Fruit fly (Drosophila melanogaster) whole organism, embryonic: ENCODE measurements around the gene Ser7.

ENCODE experiments used
- Ada2b ChIP-seq: fragments of 200-800 bp; sonication (Bioruptor generic); IDR thresholded peaks from 2 replicates; pipeline ENCODE4 v1.3.6; 2022; ENCODE audit warnings: missing biosample characterization, missing genetic modification characterization
- Atf3 ChIP-seq: fragments of 200-800 bp; sonication (Bioruptor generic); optimal IDR thresholded peaks from 3 replicates; lab custom pipeline; 2016; ENCODE audit warnings: missing biosample characterization, missing genetic modification characterization
- CG10209 ChIP-seq: fragments of 200-800 bp; sonication (Bioruptor generic); optimal IDR thresholded peaks from 3 replicates; lab custom pipeline; 2017; ENCODE audit warnings: missing biosample characterization, mild to moderate bottlenecking, missing genetic modification characterization, missing genetic modification reagents
- CG1024 ChIP-seq: fragments of 200-800 bp; sonication (Bioruptor generic); IDR thresholded peaks from 2 replicates; pipeline ENCODE4 v1.3.6; 2022; ENCODE audit warnings: missing biosample characterization, missing genetic modification characterization
- CG10366 ChIP-seq: fragments of 200-800 bp; sonication (Bioruptor generic); IDR thresholded peaks from 2 replicates; pipeline ENCODE4 v1.3.6; 2022; ENCODE audit warnings: missing biosample characterization, missing genetic modification characterization
- CG11696 ChIP-seq: fragments of 200-800 bp; sonication (Bioruptor generic); IDR thresholded peaks from 2 replicates; pipeline ENCODE4 v1.3.6; 2022; ENCODE audit warnings: missing biosample characterization, missing genetic modification characterization
- CG14050 ChIP-seq: fragments of 200-800 bp; sonication (Bioruptor generic); IDR thresholded peaks from 3 replicates; pipeline ENCODE4 v1.3.6; 2022; ENCODE audit warnings: missing biosample characterization, missing genetic modification characterization
- CG14860 ChIP-seq: fragments of 200-800 bp; sonication (Bioruptor generic); IDR thresholded peaks from 3 replicates; pipeline ENCODE4 v1.3.6; 2022; ENCODE audit warnings: missing biosample characterization, missing genetic modification characterization; ENCODE audit not compliant: partially characterized antibody
- CG15011 ChIP-seq: fragments of 200-800 bp; sonication (Bioruptor generic); optimal IDR thresholded peaks from 3 replicates; lab custom pipeline; 2018; ENCODE audit warnings: missing biosample characterization, mild to moderate bottlenecking, missing genetic modification characterization
- CG1529 ChIP-seq: fragments of 200-800 bp; sonication (Bioruptor generic); optimal IDR thresholded peaks from 3 replicates; lab custom pipeline; 2018; ENCODE audit warnings: missing biosample characterization, missing genetic modification characterization
- CG1603 ChIP-seq: fragments of 200-800 bp; sonication (Bioruptor generic); optimal IDR thresholded peaks from 2 replicates; lab custom pipeline; 2019; ENCODE audit warnings: missing biosample characterization, mild to moderate bottlenecking, missing genetic modification characterization, moderate library complexity
- CG17186 ChIP-seq: fragments of 200-800 bp; sonication (Bioruptor generic); optimal IDR thresholded peaks from 3 replicates; lab custom pipeline; 2017; ENCODE audit warnings: missing biosample characterization, missing genetic modification reagents, missing genetic modification characterization
- CG17612 ChIP-seq: fragments of 200-800 bp; sonication (Bioruptor generic); IDR thresholded peaks from 2 replicates; pipeline ENCODE4 v1.3.6; 2022; ENCODE audit warnings: missing biosample characterization, missing genetic modification characterization
- CG17829 ChIP-seq: fragments of 200-800 bp; optimal IDR thresholded peaks from 2 replicates; lab custom pipeline; 2019; ENCODE audit warnings: missing biosample characterization, mild to moderate bottlenecking, missing genetic modification characterization, moderate library complexity
- CG1832 ChIP-seq: fragments of 200-800 bp; sonication (Bioruptor generic); optimal IDR thresholded peaks from 2 replicates; lab custom pipeline; 2017; ENCODE audit warnings: missing biosample characterization, mild to moderate bottlenecking, missing genetic modification characterization, inconsistent platforms
- CG2116 ChIP-seq: fragments of 200-800 bp; sonication (Bioruptor generic); optimal IDR thresholded peaks from 3 replicates; lab custom pipeline; 2018; ENCODE audit warnings: missing biosample characterization, mild to moderate bottlenecking, missing genetic modification characterization
- CG30403 ChIP-seq: fragments of 200-800 bp; sonication (Bioruptor generic); optimal IDR thresholded peaks from 3 replicates; lab custom pipeline; 2016; ENCODE audit warnings: missing biosample characterization, missing genetic modification characterization
- CG31388 ChIP-seq: fragments of 200-800 bp; sonication (Bioruptor generic); optimal IDR thresholded peaks from 2 replicates; lab custom pipeline; 2016; ENCODE audit warnings: missing biosample characterization, missing genetic modification characterization
- CG31441 ChIP-seq: fragments of 200-800 bp; sonication (Bioruptor generic); IDR thresholded peaks from 2 replicates; pipeline ENCODE4 v1.3.6; 2022; ENCODE audit warnings: missing biosample characterization, missing genetic modification characterization
- CG6175 ChIP-seq: fragments of 200-800 bp; sonication (Bioruptor generic); IDR thresholded peaks from 3 replicates; pipeline ENCODE4 v1.3.6; 2022; ENCODE audit warnings: missing biosample characterization, missing genetic modification characterization
- CG6689 ChIP-seq: fragments of 200-800 bp; sonication (Bioruptor generic); IDR thresholded peaks from 2 replicates; pipeline ENCODE4 v1.3.6; 2022; ENCODE audit warnings: missing biosample characterization, missing genetic modification characterization
- CG6813 ChIP-seq: fragments of 200-800 bp; sonication (Bioruptor generic); optimal IDR thresholded peaks from 2 replicates; lab custom pipeline; 2017; ENCODE audit warnings: missing biosample characterization, missing genetic modification characterization, mild to moderate bottlenecking, moderate library complexity, missing genetic modification reagents
- CG7556 ChIP-seq: fragments of 200-800 bp; sonication (Bioruptor generic); optimal IDR thresholded peaks from 2 replicates; lab custom pipeline; 2017; ENCODE audit warnings: missing biosample characterization, mild to moderate bottlenecking, missing genetic modification characterization
- CG7987 ChIP-seq: fragments of 200-800 bp; sonication (Bioruptor generic); optimal IDR thresholded peaks from 2 replicates; lab custom pipeline; 2018; ENCODE audit warnings: missing biosample characterization, mild to moderate bottlenecking, missing genetic modification characterization, moderate library complexity
- CTCF ChIP-seq: fragments of 200-800 bp; sonication (Bioruptor generic); optimal IDR thresholded peaks from 2 replicates; lab custom pipeline; 2017; ENCODE audit warnings: missing biosample characterization, mild to moderate bottlenecking, missing genetic modification characterization, moderate library complexity
- Deaf1 ChIP-seq: fragments of 200-800 bp; optimal IDR thresholded peaks from 3 replicates; lab custom pipeline; 2019; ENCODE audit warnings: missing biosample characterization, mild to moderate bottlenecking, missing genetic modification characterization, moderate library complexity
- Dfd ChIP-seq, 2 experiments: fragments of >200 bp; optimal IDR thresholded peaks; 2 replicates each; lab custom pipeline; 2017; ENCODE audit warnings: missing biosample characterization in 2 of 2, missing genetic modification characterization in 2 of 2
- Dip2 ChIP-seq: fragments of 200-800 bp; sonication (Bioruptor generic); IDR thresholded peaks from 2 replicates; pipeline ENCODE4 v1.3.6; 2022; ENCODE audit warnings: missing biosample characterization, missing genetic modification characterization
- HmgD ChIP-seq: fragments of 200-800 bp; sonication (Bioruptor generic); optimal IDR thresholded peaks from 3 replicates; lab custom pipeline; 2016; ENCODE audit warnings: missing biosample characterization, missing genetic modification characterization
- Hr51 ChIP-seq, 2 experiments: fragments of 200-800 bp; sonication (Bioruptor generic); optimal IDR thresholded peaks; 2 replicates in 1 of 2; 3 replicates in 1 of 2; lab custom pipeline; 2016 to 2018; ENCODE audit warnings: missing biosample characterization in 2 of 2, missing genetic modification characterization in 2 of 2, mild to moderate bottlenecking in 1 of 2, moderate library complexity in 1 of 2
- Max ChIP-seq: fragments of 200-800 bp; sonication (Bioruptor generic); optimal IDR thresholded peaks from 2 replicates; lab custom pipeline; 2016; ENCODE audit warnings: missing biosample characterization, mild to moderate bottlenecking, missing genetic modification characterization
- Six4 ChIP-seq: fragments of 200-800 bp; sonication (Bioruptor generic); optimal IDR thresholded peaks from 2 replicates; lab custom pipeline; 2016; ENCODE audit warnings: missing biosample characterization, missing genetic modification characterization
- Ssrp ChIP-seq: fragments of 200-800 bp; sonication (Bioruptor generic); optimal IDR thresholded peaks from 2 replicates; lab custom pipeline; 2018; ENCODE audit warnings: missing biosample characterization, mild to moderate bottlenecking, missing genetic modification characterization, moderate library complexity
- Xrp1 ChIP-seq: fragments of 200-800 bp; sonication (Bioruptor generic); IDR thresholded peaks from 2 replicates; pipeline ENCODE4 v1.3.6; 2022; ENCODE audit warnings: missing biosample characterization, missing genetic modification characterization
- abd-A ChIP-seq: fragments of 200-800 bp; sonication (Bioruptor generic); optimal IDR thresholded peaks from 3 replicates; lab custom pipeline; 2019; ENCODE audit warnings: missing biosample characterization, mild to moderate bottlenecking, missing genetic modification characterization, moderate library complexity
- az2 ChIP-seq: fragments of 200-800 bp; sonication (Bioruptor generic); optimal IDR thresholded peaks from 3 replicates; lab custom pipeline; 2016; ENCODE audit warnings: missing biosample characterization, missing genetic modification characterization
- bsh ChIP-seq, 2 experiments: fragments of 200-800 bp; sonication (Bioruptor generic); optimal IDR thresholded peaks; 2 replicates each; lab custom pipeline; 2017 to 2018; ENCODE audit warnings: mild to moderate bottlenecking in 2 of 2, missing biosample characterization in 2 of 2, missing genetic modification characterization in 2 of 2, moderate library complexity in 1 of 2
- cato ChIP-seq: fragments of 200-800 bp; sonication (Bioruptor generic); optimal IDR thresholded peaks from 2 replicates; lab custom pipeline; 2016; ENCODE audit warnings: missing biosample characterization, missing genetic modification characterization, borderline replicate concordance
- ci ChIP-seq: fragments of 200-800 bp; sonication (Bioruptor generic); IDR thresholded peaks from 3 replicates; pipeline ENCODE4 v1.3.6; 2022; ENCODE audit warnings: missing biosample characterization, missing genetic modification characterization
- croc ChIP-seq: fragments of 200-800 bp; sonication (Bioruptor generic); conservative IDR thresholded peaks from 3 replicates; pipeline ENCODE4 v1.3.6; 2022; ENCODE audit warnings: missing biosample characterization, missing genetic modification characterization
- disco-r ChIP-seq: fragments of 200-800 bp; sonication (Bioruptor generic); optimal IDR thresholded peaks from 2 replicates; lab custom pipeline; 2016; ENCODE audit warnings: missing biosample characterization, missing genetic modification characterization
- dmrt11E ChIP-seq: fragments of 200-800 bp; sonication (Bioruptor generic); optimal IDR thresholded peaks from 3 replicates; lab custom pipeline; 2018; ENCODE audit warnings: missing biosample characterization, mild to moderate bottlenecking, missing genetic modification characterization, moderate library complexity
- emc ChIP-seq: fragments of 200-800 bp; sonication (Bioruptor generic); optimal IDR thresholded peaks from 2 replicates; lab custom pipeline; 2016; ENCODE audit warnings: missing biosample characterization, missing genetic modification characterization
- ewg ChIP-seq: fragments of 200-800 bp; sonication (Bioruptor generic); optimal IDR thresholded peaks from 3 replicates; lab custom pipeline; 2017; ENCODE audit warnings: mild to moderate bottlenecking, missing biosample characterization, missing genetic modification reagents, missing genetic modification characterization
- mirr ChIP-seq: fragments of 200-800 bp; sonication (Bioruptor generic); optimal IDR thresholded peaks from 3 replicates; lab custom pipeline; 2018; ENCODE audit warnings: missing biosample characterization, mild to moderate bottlenecking, missing genetic modification characterization
- nerfin-1 ChIP-seq: fragments of 200-800 bp; sonication (Bioruptor generic); optimal IDR thresholded peaks from 3 replicates; lab custom pipeline; 2019; ENCODE audit warnings: missing biosample characterization, mild to moderate bottlenecking, missing genetic modification characterization, moderate library complexity
- ranshi ChIP-seq: fragments of 200-800 bp; sonication (Bioruptor generic); IDR thresholded peaks from 2 replicates; pipeline ENCODE4 v1.3.6; 2022; ENCODE audit warnings: missing biosample characterization, missing genetic modification characterization
- ssp ChIP-seq: fragments of 200-800 bp; sonication (Bioruptor generic); IDR thresholded peaks from 2 replicates; pipeline ENCODE4 v1.3.6; 2022; ENCODE audit warnings: missing biosample characterization, missing genetic modification characterization
- unpg ChIP-seq: fragments of 200-800 bp; sonication (Bioruptor generic); optimal IDR thresholded peaks from 3 replicates; lab custom pipeline; 2018; ENCODE audit warnings: missing biosample characterization, mild to moderate bottlenecking, missing genetic modification characterization, moderate library complexity
- vnd ChIP-seq: fragments of 200-800 bp; sonication (Bioruptor generic); IDR thresholded peaks from 3 replicates; pipeline ENCODE4 v1.3.6; 2022; ENCODE audit warnings: missing biosample characterization, missing genetic modification characterization; ENCODE audit not compliant: partially characterized antibody
- wek ChIP-seq: fragments of 200-800 bp; sonication (Bioruptor generic); optimal IDR thresholded peaks from 3 replicates; lab custom pipeline; 2018; ENCODE audit warnings: missing biosample characterization, mild to moderate bottlenecking, missing genetic modification characterization, moderate library complexity

The Ser7 gene

DNA sequence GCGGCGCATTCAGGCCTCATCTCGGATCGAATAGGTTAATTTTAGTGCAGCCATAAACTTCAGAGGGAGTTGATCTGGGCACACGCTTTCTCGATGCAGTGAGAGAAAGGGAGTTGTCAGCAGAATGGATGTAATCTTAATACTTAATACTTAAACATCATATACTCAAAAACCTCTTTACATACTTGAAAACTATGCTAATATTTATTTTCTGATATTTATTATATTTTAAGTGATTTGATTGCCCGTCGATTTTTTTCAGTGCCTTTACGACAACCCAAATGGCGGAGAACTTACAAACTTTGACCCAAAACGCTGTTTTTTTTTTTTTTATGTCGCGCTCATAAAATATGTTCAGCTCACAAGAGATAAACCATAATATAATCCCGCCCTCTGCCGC lies 46.7 kb downstream of the Ser7 start (continued):
- TF ChIP-seq CG17612 (no peak), nerfin-1 (tag; lab: Kevin White, UChicago) (peak; percentile 8), CG10209 (no peak), croc (GFP tag; lab: Robert Waterston, UW) (peak; percentile 25; the same call in 1 of the 3 replicates), dmrt11E (tag; lab: Kevin White, UChicago) (no peak), CG11696 (GFP tag; lab: Robert Waterston, UW) (no peak), Dfd (GFP tag; optimal IDR thresholded peaks at IDR 0.05; lab: Kevin White, UChicago) (no peak), Ada2b (peak; percentile 38; the same call in 1 of the 2 replicates), cato (GFP tag; lab: Kevin White, UChicago) (no peak), disco-r (GFP tag; lab: Kevin White, UChicago) (no peak), vnd (GFP tag; lab: Robert Waterston, UW) (no peak), CG30403 (GFP tag; lab: Kevin White, UChicago) (peak; percentile 15), Six4 (GFP tag; lab: Kevin White, UChicago) (no peak), bsh (GFP tag; optimal IDR thresholded peaks at IDR 0.05; lab: Kevin White, UChicago) (peak in 1 of 2 experiments; percentile 56), CG1832 (GFP tag; lab: Kevin White, UChicago) (no peak), az2 (peak; percentile 4), CG15011 (GFP tag; lab: Kevin White, UChicago) (no peak), CG6175 (no peak), CG10366 (GFP tag; lab: Robert Waterston, UW) (0 out of 2 replicates have a peak, but pooled peaks have one; percentile 22), CG7987 (GFP tag; lab: Kevin White, UChicago) (no peak), CG1529 (GFP tag; lab: Kevin White, UChicago) (peak; percentile 11), ewg (GFP tag; lab: Kevin White, UChicago) (peak; percentile 9), CG6689 (GFP tag; lab: Robert Waterston, UW) (peak; percentile 45; the same call in 1 of the 2 replicates), CG14860 (no peak), ci (GFP tag; lab: Robert Waterston, UW) (peak; percentile 70; the same call in 2 of the 3 replicates), CG1603 (peak; percentile 2), ssp (GFP tag; lab: Robert Waterston, UW) (peak; percentile 34; the same call in 1 of the 2 replicates), HmgD (no peak), CG17186 (GFP tag; lab: Kevin White, UChicago) (no peak), CG6813 (no peak), unpg (GFP tag; lab: Kevin White, UChicago) (peak; percentile 48), CG2116 (no peak), mirr (no peak), Ssrp (tag; lab: Kevin White, UChicago) (no peak), Max (GFP tag; lab: Kevin White, UChicago) (no peak), Deaf1 (tag; lab: Kevin White, UChicago) (no peak), CG7556 (GFP tag; lab: Kevin White, UChicago) (no peak), emc (GFP tag; lab: Kevin White, UChicago) (no peak), wek (no peak), Dip2 (GFP tag; lab: Robert Waterston, UW) (no peak), CG14050 (GFP tag; lab: Robert Waterston, UW) (no peak), CG1024 (GFP tag; lab: Robert Waterston, UW) (0 out of 2 replicates have a peak, but pooled peaks have one; percentile 22), abd-A (tag; lab: Kevin White, UChicago) (no peak), Hr51 (GFP tag; optimal IDR thresholded peaks at IDR 0.05; lab: Kevin White, UChicago) (peak in 1 of 2 experiments; percentile 27), CG31441 (GFP tag; lab: Robert Waterston, UW) (peak; percentile 27; the same call in 1 of the 2 replicates), CG31388 (GFP tag; lab: Kevin White, UChicago) (no peak), ranshi (GFP tag; lab: Robert Waterston, UW) (no peak), CTCF (GFP tag; lab: Kevin White, UChicago) (no peak), CG17829 (tag; lab: Kevin White, UChicago) (peak; percentile 21), Atf3 (GFP tag; lab: Kevin White, UChicago) (no peak), Xrp1 (GFP tag; lab: Robert Waterston, UW) (0 out of 2 replicates have a peak, but pooled peaks have one; percentile 28)
